Fruit fly (Drosophila melanogaster) S2 (cell line): ENCODE measurements around the gene TrpRS.

Experiments
- CG8478 ChIP-seq: fragments of >200 bp; optimal IDR thresholded peaks from 2 replicates; lab custom pipeline; 2018
- CTCF ChIP-seq, 2 experiments: fragments of >200 bp; optimal IDR thresholded peaks; 2 replicates each; lab custom pipeline; 2018

DNA sequence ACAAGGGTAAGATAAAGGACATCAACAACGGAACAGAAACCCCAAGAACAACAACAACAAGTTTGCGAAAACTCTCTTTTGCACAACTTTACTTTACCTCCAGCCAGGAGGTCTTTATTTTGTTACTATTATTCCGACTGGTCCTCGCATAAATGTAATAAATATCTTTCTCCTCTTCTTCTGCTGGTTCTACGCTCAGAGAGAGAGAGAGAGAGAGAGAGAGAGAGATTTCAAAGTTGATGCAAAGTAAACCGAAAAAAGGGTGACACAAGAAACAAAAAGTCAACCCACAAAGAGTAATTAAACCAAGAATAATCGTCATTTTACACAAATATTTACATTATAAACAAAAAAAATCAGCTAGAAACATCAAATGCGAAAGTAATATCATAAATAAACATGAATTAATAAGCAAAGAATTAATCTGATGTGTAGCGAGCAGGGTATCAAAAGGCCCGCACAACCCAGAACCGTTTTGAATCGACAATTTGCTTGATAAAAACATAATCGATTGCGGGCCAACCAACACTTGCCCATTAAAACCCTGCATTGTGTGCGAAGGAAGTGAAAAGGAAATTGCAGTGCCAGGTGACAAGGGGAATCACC, 36.6 kb downstream of the TrpRS start:
- TF ChIP-seq CG8478 (lab: Kevin White, UChicago): no peak
- TF ChIP-seq CTCF (optimal IDR thresholded peaks at IDR 0.05; lab: Kevin White, UChicago): no peak
